Fruit fly (Drosophila melanogaster): ENCODE measurements around the gene ATPsynD.

- no peak for TF ChIP-seq EcR (GFP tag; optimal IDR thresholded peaks at IDR 0.05)
- TF ChIP-seq pan (optimal IDR thresholded peaks at IDR 0.05): no peak
- no peak for TF ChIP-seq usp (GFP tag; optimal IDR thresholded peaks at IDR 0.05)
- no peak for TF ChIP-seq psq (optimal IDR thresholded peaks at IDR 0.05)
- no peak for TF ChIP-seq Dll (optimal IDR thresholded peaks at IDR 0.05)
- no peak for TF ChIP-seq CG8478 (optimal IDR thresholded peaks at IDR 0.05)
These were observed 3.6 kb upstream of the ATPsynD start for dm6 chr3R:19090983-19091748.

All from whole organism.